Fruit fly (Drosophila melanogaster): ENCODE results near the gene Btk.
A peak's percentile ranks its signal among the peaks of the same experiment; 100 is the strongest.

Btk gene

dm6 chr2L:8311091-8311490 is 10.2 kb upstream of the Btk start, which contains the start of the genes CG7810 and CG7806 (continued):
- TF ChIP-seq CG9817 (tag; optimal IDR thresholded peaks at IDR 0.05) (peak; percentile 87), CG13424 (tag; optimal IDR thresholded peaks at IDR 0.05) (peak; percentile 94), amos (GFP tag; IDR thresholded peaks at IDR 0.05; ENCODE audit: partially characterized antibody) (no peak), ranshi (GFP tag; IDR thresholded peaks at IDR 0.05) (peak; percentile 89), CG11696 (GFP tag; IDR thresholded peaks at IDR 0.05) (peak; percentile 67), gsb (GFP tag; IDR thresholded peaks at IDR 0.05) (peak; percentile 58; the same call in 1 of the 2 replicates), psq (GFP tag; optimal IDR thresholded peaks at IDR 0.05) (peak; percentile 61), yki (optimal IDR thresholded peaks at IDR 0.05) (no peak), CG2889 (GFP tag; IDR thresholded peaks at IDR 0.05) (peak; percentile 85), CG7357 (GFP tag; IDR thresholded peaks at IDR 0.05) (peak; percentile 69; the same call in 2 of the 3 replicates), CG13296 (GFP tag; optimal IDR thresholded peaks at IDR 0.05) (peak; percentile 86), dpn (GFP tag; optimal IDR thresholded peaks at IDR 0.05) (peak; percentile 78 to 91), Xrp1 (GFP tag; IDR thresholded peaks at IDR 0.05) (peak; percentile 94), CG4328 (GFP tag; optimal IDR thresholded peaks at IDR 0.05) (peak; percentile 77), CG8388 (GFP tag; optimal IDR thresholded peaks at IDR 0.05) (peak; percentile 90), kay (GFP tag; optimal IDR thresholded peaks at IDR 0.05) (peak; percentile 81), CG32772 (GFP tag; IDR thresholded peaks at IDR 0.05) (peak; percentile 86), onecut (GFP tag; IDR thresholded peaks at IDR 0.05) (peak; percentile 81), CG1832 (GFP tag; optimal IDR thresholded peaks at IDR 0.05) (no peak), Rx (GFP tag; IDR thresholded peaks at IDR 0.05) (peak; percentile 77), Abd-B (GFP tag; optimal IDR thresholded peaks at IDR 0.05) (peak; percentile 89), Usf (GFP tag; optimal IDR thresholded peaks at IDR 0.05) (peak; percentile 47), so (GFP tag; IDR thresholded peaks at IDR 0.05) (peak; percentile 90), Chrac-16 (GFP tag; optimal IDR thresholded peaks at IDR 0.05) (peak; percentile 89), Asciz (GFP tag; optimal IDR thresholded peaks at IDR 0.05) (peak; percentile 87), CG12769 (tag; optimal IDR thresholded peaks at IDR 0.05) (no peak), emc (GFP tag; optimal IDR thresholded peaks at IDR 0.05) (peak; percentile 73), CG5180 (GFP tag; optimal IDR thresholded peaks at IDR 0.05) (peak; percentile 66), dmrt99B (tag; optimal IDR thresholded peaks at IDR 0.05) (no peak), CG10147 (GFP tag; optimal IDR thresholded peaks at IDR 0.05) (peak; percentile 84), CG4282 (GFP tag; optimal IDR thresholded peaks at IDR 0.05) (peak; percentile 25), CG30431 (GFP tag; optimal IDR thresholded peaks at IDR 0.05) (peak; percentile 67), CHES-1-like (GFP tag; optimal IDR thresholded peaks at IDR 0.05) (peak; percentile 94), CG2712 (tag; optimal IDR thresholded peaks at IDR 0.05) (peak; percentile 92), CG9932 (GFP tag; IDR thresholded peaks at IDR 0.05) (peak; percentile 89), pan (optimal IDR thresholded peaks at IDR 0.05) (no peak), pan (GFP tag; optimal IDR thresholded peaks at IDR 0.05 in 1 of 2, IDR thresholded peaks at IDR 0.05 in 1 of 2) (peak in 1 of 2 experiments; percentile 95), CG3407 (GFP tag; optimal IDR thresholded peaks at IDR 0.05) (peak; percentile 83), Bteb2 (GFP tag; optimal IDR thresholded peaks at IDR 0.05) (peak; percentile 93), maf-S (GFP tag; optimal IDR thresholded peaks at IDR 0.05) (peak; percentile 88), Drgx (GFP tag; IDR thresholded peaks at IDR 0.05) (peak; percentile 89), CoRest (tag; optimal IDR thresholded peaks at IDR 0.05) (peak; percentile 91), CG15269 (tag; optimal IDR thresholded peaks at IDR 0.05) (peak; percentile 92), CG2199 (GFP tag; IDR thresholded peaks at IDR 0.05) (peak; percentile 72; the same call in 1 of the 3 replicates), CG6813 (GFP tag; optimal IDR thresholded peaks at IDR 0.05) (peak; percentile 84), dmrt11E (tag; optimal IDR thresholded peaks at IDR 0.05) (peak; percentile 89), CG16815 (GFP tag; optimal IDR thresholded peaks at IDR 0.05) (peak; percentile 58), CG14014 (GFP tag; IDR thresholded peaks at IDR 0.05) (peak; percentile 90), Max (GFP tag; optimal IDR thresholded peaks at IDR 0.05) (peak; percentile 86), eve (GFP tag; optimal IDR thresholded peaks at IDR 0.05) (no peak), CG12104 (GFP tag; optimal IDR thresholded peaks at IDR 0.05) (peak; percentile 78), br (optimal IDR thresholded peaks at IDR 0.05) (no peak)

Data from whole organism, embryonic.